Worm (Caenorhabditis elegans) whole organism, L3 larva: ENCODE results near the gene F57C12.6.

ENCODE experiments used
- ZK546.5 ChIP-seq: sonication (generic microtip); optimal IDR thresholded peaks from 2 replicates; lab custom pipeline; 2017; ENCODE audit warnings: missing biosample characterization, missing genetic modification characterization
- ama-1 ChIP-seq: fragments of 150-350 bp; optimal IDR thresholded peaks from 2 replicates; lab custom pipeline; 2018
- ceh-16 ChIP-seq: sonication (generic microtip); optimal IDR thresholded peaks from 2 replicates; lab custom pipeline; 2017; ENCODE audit warnings: missing biosample characterization, missing genetic modification characterization
- ceh-82 ChIP-seq: fragments of 150-350 bp; optimal IDR thresholded peaks from 2 replicates; lab custom pipeline; 2014; ENCODE audit warnings: missing biosample characterization, missing genetic modification characterization
- daf-12 ChIP-seq: fragments of 150-350 bp; optimal IDR thresholded peaks from 2 replicates; lab custom pipeline; 2014; ENCODE audit warnings: missing biosample characterization, missing genetic modification reagents, missing genetic modification characterization
- egl-27 ChIP-seq: sonication (generic microtip); optimal IDR thresholded peaks from 4 replicates; lab custom pipeline; 2017; ENCODE audit warnings: missing biosample characterization, missing genetic modification reagents, missing genetic modification characterization
- elt-1 ChIP-seq: fragments of 150-350 bp; optimal IDR thresholded peaks from 2 replicates; lab custom pipeline; 2014; ENCODE audit warnings: missing biosample characterization, missing genetic modification characterization
- elt-2 ChIP-seq: sonication (generic microtip); optimal IDR thresholded peaks from 2 replicates; lab custom pipeline; 2016; ENCODE audit warnings: missing genetic modification reagents, mild to moderate bottlenecking, missing genetic modification characterization, missing compliant biosample characterization
- fkh-10 ChIP-seq: sonication (generic microtip); optimal IDR thresholded peaks from 2 replicates; lab custom pipeline; 2017; ENCODE audit warnings: missing biosample characterization, missing genetic modification reagents, missing genetic modification characterization
- fos-1 ChIP-seq: fragments of 150-350 bp; optimal IDR thresholded peaks from 2 replicates; lab custom pipeline; 2014; ENCODE audit warnings: missing biosample characterization, missing genetic modification characterization
- hmg-11 ChIP-seq: sonication (generic microtip); optimal IDR thresholded peaks from 2 replicates; lab custom pipeline; 2016; ENCODE audit warnings: missing genetic modification characterization, missing compliant biosample characterization
- jun-1 ChIP-seq: fragments of 150-350 bp; optimal IDR thresholded peaks from 2 replicates; lab custom pipeline; 2014; ENCODE audit warnings: missing biosample characterization, missing genetic modification reagents, missing genetic modification characterization
- lin-39 ChIP-seq: fragments of 150-350 bp; optimal IDR thresholded peaks from 2 replicates; lab custom pipeline; 2018; ENCODE audit warnings: missing biosample characterization, missing genetic modification reagents, missing genetic modification characterization
- mdl-1 ChIP-seq: fragments of 150-350 bp; optimal IDR thresholded peaks from 2 replicates; lab custom pipeline; 2014; ENCODE audit warnings: missing biosample characterization, missing genetic modification characterization
- mml-1 ChIP-seq: fragments of 150-350 bp; sonication (generic microtip); optimal IDR thresholded peaks from 3 replicates; lab custom pipeline; 2014; ENCODE audit warnings: missing biosample characterization, missing genetic modification characterization
- nfya-1 ChIP-seq: sonication (generic microtip); optimal IDR thresholded peaks from 2 replicates; lab custom pipeline; 2017; ENCODE audit warnings: missing genetic modification characterization, mild to moderate bottlenecking, missing compliant biosample characterization, antibody characterized with exemption, moderate library complexity; ENCODE audit not compliant: insufficient read depth
- nhr-12 ChIP-seq: fragments of 150-350 bp; optimal IDR thresholded peaks from 2 replicates; lab custom pipeline; 2014; ENCODE audit warnings: missing biosample characterization, missing genetic modification characterization
- nhr-23 ChIP-seq: fragments of 150-350 bp; optimal IDR thresholded peaks from 2 replicates; lab custom pipeline; 2014; ENCODE audit warnings: missing biosample characterization, missing genetic modification reagents, missing genetic modification characterization
- nhr-25 ChIP-seq: sonication (generic microtip); optimal IDR thresholded peaks from 2 replicates; lab custom pipeline; 2017; ENCODE audit warnings: missing biosample characterization, missing genetic modification characterization
- nhr-28 ChIP-seq: fragments of 150-350 bp; optimal IDR thresholded peaks from 2 replicates; lab custom pipeline; 2014; ENCODE audit warnings: missing biosample characterization, missing genetic modification characterization
- nhr-43 ChIP-seq: sonication (generic microtip); optimal IDR thresholded peaks from 2 replicates; lab custom pipeline; 2016; ENCODE audit warnings: mild to moderate bottlenecking, missing genetic modification characterization, missing compliant biosample characterization; ENCODE audit not compliant: poor library complexity, severe bottlenecking
- nhr-67 ChIP-seq: fragments of 150-350 bp; optimal IDR thresholded peaks from 2 replicates; lab custom pipeline; 2014; ENCODE audit warnings: missing biosample characterization, missing genetic modification characterization
- nhr-76 ChIP-seq: fragments of 150-350 bp; sonication (generic microtip); optimal IDR thresholded peaks from 5 replicates; lab custom pipeline; 2014; ENCODE audit warnings: missing biosample characterization, missing genetic modification characterization
- nhr-77 ChIP-seq: fragments of 150-350 bp; optimal IDR thresholded peaks from 2 replicates; lab custom pipeline; 2014; ENCODE audit warnings: missing biosample characterization, missing genetic modification characterization
- pha-4 ChIP-seq: fragments of 150-350 bp; optimal IDR thresholded peaks from 2 replicates; lab custom pipeline; 2014; ENCODE audit warnings: missing biosample characterization, missing genetic modification reagents, missing genetic modification characterization
- pqm-1 ChIP-seq: fragments of 150-350 bp; optimal IDR thresholded peaks from 2 replicates; lab custom pipeline; 2017; ENCODE audit warnings: missing biosample characterization, missing genetic modification characterization, inconsistent platforms
- sea-2 ChIP-seq: fragments of 150-350 bp; sonication (generic microtip); optimal IDR thresholded peaks from 4 replicates; lab custom pipeline; 2014; ENCODE audit warnings: missing biosample characterization, missing genetic modification reagents, missing genetic modification characterization
- skn-1 ChIP-seq: fragments of 150-350 bp; optimal IDR thresholded peaks from 2 replicates; lab custom pipeline; 2014; ENCODE audit warnings: missing biosample characterization, missing genetic modification characterization
- snpc-4 ChIP-seq: fragments of 150-350 bp; optimal IDR thresholded peaks from 2 replicates; lab custom pipeline; 2014; ENCODE audit warnings: missing biosample characterization, missing genetic modification characterization
- tbx-2 ChIP-seq: sonication (generic microtip); optimal IDR thresholded peaks from 2 replicates; lab custom pipeline; 2016; ENCODE audit warnings: mild to moderate bottlenecking, missing genetic modification characterization, missing compliant biosample characterization
- unc-39 ChIP-seq: sonication (generic microtip); optimal IDR thresholded peaks from 4 replicates; lab custom pipeline; 2017; ENCODE audit warnings: missing biosample characterization, missing genetic modification characterization
- unc-62 ChIP-seq: fragments of 150-350 bp; sonication (generic microtip); optimal IDR thresholded peaks from 4 replicates; lab custom pipeline; 2014; ENCODE audit warnings: missing biosample characterization, missing genetic modification reagents, missing genetic modification characterization
- ztf-11 ChIP-seq: fragments of 150-350 bp; optimal IDR thresholded peaks from 2 replicates; lab custom pipeline; 2014; ENCODE audit warnings: missing biosample characterization, missing genetic modification characterization

Gene F57C12.6

DNA sequence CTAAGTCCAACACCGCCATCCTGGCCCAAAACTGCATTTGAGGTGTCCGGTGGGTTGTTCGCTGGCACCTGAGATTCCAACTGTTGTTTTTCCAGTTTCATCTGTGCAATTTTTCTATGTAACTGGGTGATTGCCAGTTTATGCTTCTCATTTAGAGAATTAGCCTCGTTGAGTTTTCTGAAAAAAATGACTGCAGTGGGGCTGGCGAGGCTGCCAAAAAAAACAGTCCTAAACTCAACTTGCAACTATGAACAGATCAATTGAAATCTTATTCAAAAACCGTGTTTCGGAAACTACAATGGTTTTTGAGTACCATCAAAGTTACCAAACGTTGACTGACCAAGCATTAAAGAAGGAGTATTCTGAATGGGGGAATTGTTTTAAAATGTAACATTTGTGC lies at the start of gene F57C12.6:
Gene F57C12.6 (minus strand): TSS at position 101 of the 400 bp plus-strand sequence.
- TF ChIP-seq pha-4 (tag; lab: Kevin White, UChicago) (no peak), nfya-1 (no peak), nhr-76 (tag; lab: Kevin White, UChicago) (no peak), egl-27 (tag; lab: Kevin White, UChicago) (no peak), fkh-10 (GFP tag; lab: Kevin White, UChicago) (no peak), ZK546.5 (tag; lab: Kevin White, UChicago) (no peak), daf-12 (no peak), sea-2 (no peak), jun-1 (tag; lab: Kevin White, UChicago) (no peak), nhr-77 (tag; lab: Kevin White, UChicago) (no peak), ceh-16 (tag; lab: Kevin White, UChicago) (no peak), nhr-23 (no peak), ztf-11 (tag; lab: Kevin White, UChicago) (no peak), elt-1 (no peak), nhr-25 (tag; lab: Kevin White, UChicago) (no peak)
- TF ChIP-seq, all 47 proteins: peak for 0

DNA sequence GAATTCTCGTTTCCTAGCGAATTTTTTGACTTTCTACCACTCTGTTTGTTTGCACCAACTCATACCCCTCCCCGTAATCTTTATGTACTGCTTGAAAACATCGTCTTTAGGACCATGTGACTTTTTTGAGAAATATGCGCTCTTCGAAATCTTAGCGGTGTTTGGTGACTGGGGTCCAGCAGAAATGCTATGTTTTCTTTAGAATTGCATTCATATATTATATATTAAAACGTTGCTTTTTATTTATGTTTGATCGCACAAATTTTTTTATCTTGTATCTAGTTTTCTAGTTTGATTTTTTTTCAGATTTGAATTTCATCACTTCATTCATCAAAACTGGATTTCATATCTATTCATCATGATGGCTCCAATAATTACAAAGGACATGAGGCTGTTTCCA lies 48.1 kb upstream of the F57C12.6 start, which contains the start of gene F13C5.1:
Gene F13C5.1 (plus strand): TSS at position 301 of the 400 bp plus-strand sequence.
- TF ChIP-seq nhr-28 (tag; lab: Kevin White, UChicago) = no peak
- no peak for TF ChIP-seq elt-1
- no peak for TF ChIP-seq nfya-1
- TF ChIP-seq egl-27 (tag; lab: Kevin White, UChicago) = no peak
- no peak for TF ChIP-seq ceh-82
- TF ChIP-seq nhr-43 (tag; lab: Kevin White, UChicago) = no peak
- no peak for TF ChIP-seq pha-4 (tag; lab: Kevin White, UChicago)
- TF ChIP-seq nhr-12 (tag; lab: Kevin White, UChicago) = no peak
- TF ChIP-seq daf-12 = no peak
- TF ChIP-seq ama-1 (lab: Kevin White, UChicago) = no peak
- no peak for TF ChIP-seq nhr-23
- TF ChIP-seq elt-2 (tag; lab: Kevin White, UChicago) = no peak
- no peak for TF ChIP-seq ztf-11 (tag; lab: Kevin White, UChicago)
- TF ChIP-seq, all 47 proteins: peak for 0

DNA sequence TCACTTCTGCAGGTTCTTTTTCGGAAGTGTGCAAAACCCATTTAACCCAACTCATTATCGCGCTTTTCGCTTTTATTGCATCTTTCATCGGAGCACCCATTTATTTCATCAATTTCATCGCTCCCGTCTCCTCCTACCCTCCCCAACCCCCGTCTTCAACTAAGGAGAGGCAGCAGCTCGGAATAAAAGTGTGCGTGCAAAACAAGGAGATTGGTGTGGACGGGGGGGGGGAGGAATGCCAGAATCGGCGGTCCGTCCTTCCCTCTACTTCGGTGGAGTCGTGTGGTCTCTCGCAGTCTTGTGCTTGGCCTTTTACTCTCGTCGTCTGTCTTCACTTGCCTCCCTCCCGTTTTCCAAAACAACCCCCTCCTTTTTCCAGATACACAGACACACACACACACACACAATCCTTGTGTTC lies 47.6 kb upstream of the F57C12.6 start:
- TF ChIP-seq sea-2 = no peak
- TF ChIP-seq hmg-11 (tag; lab: Kevin White, UChicago) = peak; percentile 72
- peak; percentile 3 for TF ChIP-seq tbx-2 (tag; lab: Kevin White, UChicago)
- no peak for TF ChIP-seq unc-39 (tag; lab: Kevin White, UChicago)
- no peak for TF ChIP-seq unc-62
- TF ChIP-seq skn-1 (tag; lab: Kevin White, UChicago) = peak; percentile 40
- peak; percentile 84 for TF ChIP-seq lin-39 (tag; lab: Kevin White, UChicago)
- no peak for TF ChIP-seq egl-27 (tag; lab: Kevin White, UChicago)
- peak; percentile 55 for TF ChIP-seq nfya-1
- TF ChIP-seq snpc-4 (tag; lab: Kevin White, UChicago) = peak; percentile 13

DNA sequence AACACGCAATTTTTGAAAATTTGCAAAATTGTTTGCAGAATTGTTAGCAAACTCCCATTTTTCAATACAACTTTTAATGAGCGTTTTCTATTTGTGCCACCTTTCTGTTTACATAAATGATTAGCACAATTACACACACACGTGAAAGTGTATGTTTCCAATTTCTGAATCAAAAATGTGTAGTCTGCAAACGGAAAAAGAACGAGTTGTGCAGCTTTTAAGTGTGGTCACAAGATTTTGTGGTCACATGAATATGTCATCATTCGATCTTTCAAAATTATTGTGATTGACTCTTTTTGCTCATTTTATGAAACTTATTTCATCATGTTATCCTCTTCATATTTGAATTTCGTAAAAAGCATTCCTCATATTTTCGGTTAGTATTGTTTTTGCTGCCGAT lies 46.9 kb upstream of the F57C12.6 start:
- TF ChIP-seq pha-4 (tag; lab: Kevin White, UChicago) (peak; percentile 86), elt-2 (tag; lab: Kevin White, UChicago) (peak; percentile 53), pqm-1 (peak; percentile 46), nfya-1 (no peak)

DNA sequence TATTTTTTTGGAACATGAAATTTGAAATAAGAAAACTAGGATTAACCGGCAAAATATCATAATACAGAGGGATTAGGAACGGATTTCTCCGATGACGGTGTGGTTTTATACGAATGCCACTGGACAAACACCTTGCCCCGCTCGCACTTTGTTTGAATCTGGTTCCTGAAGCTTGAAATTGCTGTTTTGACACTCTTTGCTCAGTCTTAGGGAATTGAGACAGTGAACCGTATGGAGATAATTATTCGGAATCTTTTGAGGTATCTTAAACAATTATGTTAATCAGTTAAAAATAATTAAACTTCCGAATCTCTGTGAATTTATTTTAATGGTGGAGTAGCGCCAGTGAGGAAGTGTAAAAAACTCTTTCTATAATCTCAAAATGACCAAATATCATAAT lies 45.7 kb upstream of the F57C12.6 start, which contains the start of gene F13C5.3:
Gene F13C5.3 (minus strand): TSS at position 101 of the 400 bp plus-strand sequence.
- TF ChIP-seq jun-1 (tag; lab: Kevin White, UChicago) = no peak
- no peak for TF ChIP-seq mdl-1
- TF ChIP-seq nhr-67 (tag; lab: Kevin White, UChicago) = no peak
- TF ChIP-seq pha-4 (tag; lab: Kevin White, UChicago) = no peak
- no peak for TF ChIP-seq mml-1 (tag; lab: Kevin White, UChicago)
- no peak for TF ChIP-seq fos-1
- TF ChIP-seq nhr-43 (tag; lab: Kevin White, UChicago) = no peak
- TF ChIP-seq unc-62 = no peak
- no peak for TF ChIP-seq nhr-77 (tag; lab: Kevin White, UChicago)
